Worm (Caenorhabditis elegans) whole organism, mixed stage, embryonic: ENCODE results near the gene srw-108.

Experiments
- M03D4.4 ChIP-seq: sonication (generic microtip); optimal IDR thresholded peaks from 2 replicates; lab custom pipeline; 2017; ENCODE audit warnings: mild to moderate bottlenecking, missing genetic modification characterization, missing compliant biosample characterization
- bed-3 ChIP-seq: fragments of 200-800 bp; sonication (Bioruptor generic); optimal IDR thresholded peaks from 3 replicates; lab custom pipeline; 2018; ENCODE audit warnings: mild to moderate bottlenecking, missing genetic modification characterization, moderate library complexity, missing compliant biosample characterization
- blmp-1 ChIP-seq: fragments of 150-350 bp; optimal IDR thresholded peaks from 2 replicates; lab custom pipeline; 2014; ENCODE audit warnings: missing biosample characterization, missing genetic modification characterization
- ceh-39 ChIP-seq: fragments of 150-350 bp; optimal IDR thresholded peaks from 2 replicates; lab custom pipeline; 2014; ENCODE audit warnings: missing biosample characterization, missing genetic modification characterization
- ceh-43 ChIP-seq: fragments of 200-800 bp; sonication (Bioruptor generic); optimal IDR thresholded peaks from 2 replicates; lab custom pipeline; 2018; ENCODE audit warnings: mild to moderate bottlenecking, missing genetic modification characterization, moderate library complexity, missing compliant biosample characterization
- ces-1 ChIP-seq: fragments of 150-350 bp; optimal IDR thresholded peaks from 2 replicates; lab custom pipeline; 2014; ENCODE audit warnings: missing biosample characterization, missing genetic modification reagents, missing genetic modification characterization
- cnd-1 ChIP-seq: fragments of 200-800 bp; sonication (Bioruptor generic); optimal IDR thresholded peaks from 2 replicates; lab custom pipeline; 2018; ENCODE audit warnings: mild to moderate bottlenecking, missing genetic modification characterization, missing compliant biosample characterization
- drap-1 ChIP-seq: fragments of 200-800 bp; sonication (Bioruptor generic); optimal IDR thresholded peaks from 3 replicates; lab custom pipeline; 2018; ENCODE audit warnings: mild to moderate bottlenecking, missing genetic modification characterization, missing compliant biosample characterization
- elt-1 ChIP-seq: sonication (generic microtip); optimal IDR thresholded peaks from 2 replicates; lab custom pipeline; 2017; ENCODE audit warnings: missing genetic modification characterization, mild to moderate bottlenecking, missing compliant biosample characterization, antibody characterized with exemption, moderate library complexity, borderline replicate concordance; ENCODE audit not compliant: insufficient read depth
- elt-3 ChIP-seq: fragments of 150-350 bp; optimal IDR thresholded peaks from 2 replicates; lab custom pipeline; 2014; ENCODE audit warnings: missing biosample characterization, missing genetic modification characterization
- flh-1 ChIP-seq: fragments of 200-800 bp; sonication (Bioruptor generic); optimal IDR thresholded peaks from 2 replicates; lab custom pipeline; 2018; ENCODE audit warnings: mild to moderate bottlenecking, missing genetic modification characterization, moderate library complexity, missing compliant biosample characterization
- ham-2 ChIP-seq: fragments of 200-800 bp; sonication (Bioruptor generic); optimal IDR thresholded peaks from 2 replicates; lab custom pipeline; 2018; ENCODE audit warnings: mild to moderate bottlenecking, missing genetic modification characterization, missing compliant biosample characterization
- hlh-1 ChIP-seq: fragments of 150-350 bp; optimal IDR thresholded peaks from 2 replicates; lab custom pipeline; 2014; ENCODE audit warnings: missing biosample characterization, missing genetic modification reagents, missing genetic modification characterization
- lin-13 ChIP-seq: fragments of 150-350 bp; optimal IDR thresholded peaks from 2 replicates; lab custom pipeline; 2014; ENCODE audit warnings: missing biosample characterization, missing genetic modification characterization
- lin-32 ChIP-seq: fragments of 200-800 bp; sonication (Bioruptor generic); optimal IDR thresholded peaks from 2 replicates; lab custom pipeline; 2018; ENCODE audit warnings: mild to moderate bottlenecking, missing genetic modification characterization, missing compliant biosample characterization
- mab-5 ChIP-seq: fragments of 150-350 bp; optimal IDR thresholded peaks from 2 replicates; lab custom pipeline; 2014; ENCODE audit warnings: missing biosample characterization, missing genetic modification characterization
- mep-1 ChIP-seq: fragments of 150-350 bp; optimal IDR thresholded peaks from 2 replicates; lab custom pipeline; 2017; ENCODE audit warnings: missing biosample characterization, missing genetic modification reagents, missing genetic modification characterization, inconsistent platforms
- mls-2 ChIP-seq: sonication (generic microtip); optimal IDR thresholded peaks from 2 replicates; lab custom pipeline; 2016; ENCODE audit warnings: mild to moderate bottlenecking, missing genetic modification characterization, moderate library complexity, missing compliant biosample characterization
- nhr-12 ChIP-seq: fragments of 150-350 bp; optimal IDR thresholded peaks from 2 replicates; lab custom pipeline; 2014; ENCODE audit warnings: missing biosample characterization, missing genetic modification characterization
- nhr-2 ChIP-seq: fragments of 150-350 bp; optimal IDR thresholded peaks from 2 replicates; lab custom pipeline; 2014; ENCODE audit warnings: missing biosample characterization, missing genetic modification characterization
- nhr-28 ChIP-seq: fragments of 150-350 bp; optimal IDR thresholded peaks from 2 replicates; lab custom pipeline; 2014; ENCODE audit warnings: missing biosample characterization, missing genetic modification characterization
- nhr-76 ChIP-seq: sonication (generic microtip); optimal IDR thresholded peaks from 2 replicates; lab custom pipeline; 2017; ENCODE audit warnings: missing biosample characterization, missing genetic modification characterization
- sem-2 ChIP-seq: fragments of 200-800 bp; sonication (Bioruptor generic); optimal IDR thresholded peaks from 2 replicates; lab custom pipeline; 2018; ENCODE audit warnings: mild to moderate bottlenecking, missing genetic modification characterization, missing compliant biosample characterization
- snpc-4 ChIP-seq: fragments of 150-350 bp; optimal IDR thresholded peaks from 2 replicates; lab custom pipeline; 2014; ENCODE audit warnings: missing biosample characterization, missing genetic modification characterization
- sptf-1 ChIP-seq: sonication (generic microtip); optimal IDR thresholded peaks from 2 replicates; lab custom pipeline; 2017; ENCODE audit warnings: mild to moderate bottlenecking, missing genetic modification characterization, moderate library complexity, missing compliant biosample characterization
- tbx-8 ChIP-seq: fragments of 200-800 bp; sonication (Bioruptor generic); optimal IDR thresholded peaks from 2 replicates; lab custom pipeline; 2018; ENCODE audit warnings: mild to moderate bottlenecking, missing genetic modification characterization, moderate library complexity, missing compliant biosample characterization
- unc-120 ChIP-seq: sonication (generic microtip); optimal IDR thresholded peaks from 2 replicates; lab custom pipeline; 2017; ENCODE audit warnings: missing genetic modification characterization, missing compliant biosample characterization; ENCODE audit not compliant: poor library complexity, severe bottlenecking
- unc-39 ChIP-seq: fragments of 150-350 bp; optimal IDR thresholded peaks from 2 replicates; lab custom pipeline; 2014; ENCODE audit warnings: missing biosample characterization, missing genetic modification characterization
- unc-62 ChIP-seq: fragments of 150-350 bp; optimal IDR thresholded peaks from 2 replicates; lab custom pipeline; 2014; ENCODE audit warnings: missing biosample characterization, missing genetic modification reagents, missing genetic modification characterization
- zip-8 ChIP-seq: fragments of 150-350 bp; optimal IDR thresholded peaks from 2 replicates; lab custom pipeline; 2014; ENCODE audit warnings: missing biosample characterization, missing genetic modification characterization
- ztf-11 ChIP-seq: fragments of 150-350 bp; optimal IDR thresholded peaks from 2 replicates; lab custom pipeline; 2014; ENCODE audit warnings: missing biosample characterization, missing genetic modification characterization

srw-108 gene

ce11 chrV:534176-534575, 6.5 kb downstream of the srw-108 start, which contains the start of gene nhr-132:
nhr-132 (plus strand) TSS chrV:534446.
- TF ChIP-seq elt-1 (tag; lab: Kevin White, UChicago) = peak; percentile 3
- no peak for TF ChIP-seq unc-39

- no peak for TF ChIP-seq ztf-11
- TF ChIP-seq snpc-4 (tag; lab: Kevin White, UChicago) = no peak
- no peak for TF ChIP-seq tbx-8
- no peak for TF ChIP-seq flh-1 (GFP tag; lab: Kevin White, UChicago)
- TF ChIP-seq zip-8 (tag; lab: Kevin White, UChicago) = no peak
- no peak for TF ChIP-seq hlh-1 (tag; lab: Kevin White, UChicago)
- TF ChIP-seq nhr-2 (tag; lab: Kevin White, UChicago) = no peak
Measured at ce11 chrV:536571-536970, 8.9 kb downstream of the srw-108 start, which contains the start of gene C14C6.5. C14C6.5 (plus strand) TSS chrV:536628.

ce11 chrV:539040-539510, 11.4 kb downstream of the srw-108 start, which contains the start of gene nhr-155:
nhr-155 (plus strand) TSS chrV:539460.
- TF ChIP-seq sptf-1 (tag; lab: Kevin White, UChicago) (no peak), ztf-11 (no peak), elt-3 (tag; lab: Kevin White, UChicago) (no peak), nhr-28 (tag; lab: Kevin White, UChicago) (no peak), nhr-76 (tag; lab: Kevin White, UChicago) (no peak), elt-1 (tag; lab: Kevin White, UChicago) (peak; percentile 77), mls-2 (tag; lab: Kevin White, UChicago) (no peak), lin-32 (GFP tag; lab: Kevin White, UChicago) (no peak)

- TF ChIP-seq mab-5 (tag; lab: Kevin White, UChicago) (no peak), snpc-4 (tag; lab: Kevin White, UChicago) (no peak), unc-39 (no peak), ces-1 (GFP tag; lab: Kevin White, UChicago) (no peak), sem-2 (GFP tag; lab: Kevin White, UChicago) (no peak), bed-3 (GFP tag; lab: Kevin White, UChicago) (no peak), nhr-12 (no peak), lin-32 (GFP tag; lab: Kevin White, UChicago) (no peak), ceh-43 (GFP tag; lab: Kevin White, UChicago) (no peak), nhr-2 (tag; lab: Kevin White, UChicago) (no peak), lin-13 (tag; lab: Kevin White, UChicago) (no peak)
- TF ChIP-seq, all 35 proteins: peak for 0
Measured at ce11 chrV:541470-541869, 13.8 kb downstream of the srw-108 start.

ce11 chrV:543169-543568, 15.5 kb downstream of the srw-108 start, which contains the start of gene C14C6.3:
C14C6.3 (plus strand) TSS chrV:543469.
- TF ChIP-seq ces-1 (GFP tag; lab: Kevin White, UChicago) = no peak
- TF ChIP-seq elt-1 (tag; lab: Kevin White, UChicago) = no peak
- no peak for TF ChIP-seq cnd-1
- no peak for TF ChIP-seq mab-5 (tag; lab: Kevin White, UChicago)
- no peak for TF ChIP-seq nhr-76 (tag; lab: Kevin White, UChicago)
- TF ChIP-seq bed-3 (GFP tag; lab: Kevin White, UChicago) = no peak
- TF ChIP-seq ztf-11 = no peak
- no peak for TF ChIP-seq mep-1 (tag; lab: Kevin White, UChicago)
- TF ChIP-seq unc-62 (GFP tag; lab: Kevin White, UChicago) = no peak
- TF ChIP-seq snpc-4 (tag; lab: Kevin White, UChicago) = no peak
- no peak for TF ChIP-seq drap-1 (GFP tag; lab: Kevin White, UChicago)
- TF ChIP-seq unc-120 (tag; lab: Kevin White, UChicago) = no peak
- TF ChIP-seq ceh-39 (tag; lab: Kevin White, UChicago) = no peak
- TF ChIP-seq nhr-12 = no peak
- no peak for TF ChIP-seq M03D4.4 (tag; lab: Kevin White, UChicago)
- TF ChIP-seq tbx-8 = no peak

ce11 chrV:547980-548379, 20.3 kb downstream of the srw-108 start, which contains the start of gene C14C6.6:
C14C6.6 (minus strand) TSS chrV:548080.
- TF ChIP-seq unc-62 (GFP tag; lab: Kevin White, UChicago) (no peak), mab-5 (tag; lab: Kevin White, UChicago) (no peak), ztf-11 (no peak), bed-3 (GFP tag; lab: Kevin White, UChicago) (no peak), cnd-1 (no peak), ces-1 (GFP tag; lab: Kevin White, UChicago) (no peak), ceh-39 (tag; lab: Kevin White, UChicago) (no peak), blmp-1 (tag; lab: Kevin White, UChicago) (no peak), nhr-2 (tag; lab: Kevin White, UChicago) (no peak), ham-2 (GFP tag; lab: Kevin White, UChicago) (no peak), M03D4.4 (tag; lab: Kevin White, UChicago) (no peak), unc-120 (tag; lab: Kevin White, UChicago) (no peak), mep-1 (tag; lab: Kevin White, UChicago) (no peak), zip-8 (tag; lab: Kevin White, UChicago) (no peak)
